Fruit fly (Drosophila melanogaster) whole organism, embryonic: ENCODE results near the gene Rab5.

Experiments
- Ada2b ChIP-seq: fragments of 200-800 bp; sonication (Bioruptor generic); IDR thresholded peaks from 2 replicates; pipeline ENCODE4 v1.3.6; 2022; ENCODE audit warnings: missing biosample characterization, missing genetic modification characterization
- CG10979 ChIP-seq: fragments of 200-800 bp; sonication (Bioruptor generic); optimal IDR thresholded peaks from 2 replicates; lab custom pipeline; 2018; ENCODE audit warnings: missing biosample characterization, mild to moderate bottlenecking, missing genetic modification characterization, moderate library complexity
- CG11695 ChIP-seq: fragments of 200-800 bp; sonication (Bioruptor generic); IDR thresholded peaks from 3 replicates; pipeline ENCODE4 v1.3.6; 2022; ENCODE audit warnings: missing biosample characterization, missing genetic modification characterization
- CG15479 ChIP-seq: fragments of 200-800 bp; sonication (Bioruptor generic); optimal IDR thresholded peaks from 3 replicates; lab custom pipeline; 2019; ENCODE audit warnings: missing biosample characterization, mild to moderate bottlenecking, missing genetic modification characterization, moderate library complexity
- CG16815 ChIP-seq: fragments of 200-800 bp; sonication (Bioruptor generic); optimal IDR thresholded peaks from 3 replicates; lab custom pipeline; 2017; ENCODE audit warnings: missing biosample characterization, mild to moderate bottlenecking, missing genetic modification characterization
- CG1832 ChIP-seq: fragments of 200-800 bp; sonication (Bioruptor generic); optimal IDR thresholded peaks from 2 replicates; lab custom pipeline; 2017; ENCODE audit warnings: missing biosample characterization, mild to moderate bottlenecking, missing genetic modification characterization, inconsistent platforms
- CG18599 ChIP-seq: fragments of 200-800 bp; sonication (Bioruptor generic); optimal IDR thresholded peaks from 3 replicates; lab custom pipeline; 2017; ENCODE audit warnings: missing biosample characterization, missing genetic modification characterization, mild to moderate bottlenecking, moderate library complexity, missing genetic modification reagents
- CG18619 ChIP-seq: fragments of 200-800 bp; sonication (Bioruptor generic); optimal IDR thresholded peaks from 3 replicates; lab custom pipeline; 2017; ENCODE audit warnings: missing biosample characterization, mild to moderate bottlenecking, missing genetic modification characterization
- CG2120 ChIP-seq: fragments of 200-800 bp; sonication (Bioruptor generic); optimal IDR thresholded peaks from 3 replicates; lab custom pipeline; 2016; ENCODE audit warnings: missing biosample characterization, missing genetic modification characterization
- CG31224 ChIP-seq: fragments of 200-800 bp; sonication (Bioruptor generic); IDR thresholded peaks from 2 replicates; pipeline ENCODE4 v1.3.6; 2022; ENCODE audit warnings: missing biosample characterization, missing genetic modification characterization
- CG6272 ChIP-seq: fragments of 200-800 bp; sonication (Bioruptor generic); IDR thresholded peaks from 2 replicates; pipeline ENCODE4 v1.3.6; 2022; ENCODE audit warnings: missing biosample characterization, missing genetic modification characterization
- CG6683 ChIP-seq: fragments of 200-800 bp; sonication (Bioruptor generic); optimal IDR thresholded peaks from 2 replicates; lab custom pipeline; 2017; ENCODE audit warnings: missing biosample characterization, mild to moderate bottlenecking, missing genetic modification characterization, missing genetic modification reagents
- CG8281 ChIP-seq: fragments of 200-800 bp; sonication (Bioruptor generic); optimal IDR thresholded peaks from 2 replicates; lab custom pipeline; 2018; ENCODE audit warnings: missing biosample characterization, mild to moderate bottlenecking, missing genetic modification characterization, moderate library complexity
- CG8388 ChIP-seq: fragments of 200-800 bp; sonication (Bioruptor generic); optimal IDR thresholded peaks from 2 replicates; lab custom pipeline; 2019; ENCODE audit warnings: missing biosample characterization, mild to moderate bottlenecking, missing genetic modification characterization, moderate library complexity
- CG8924 ChIP-seq: fragments of 200-800 bp; optimal IDR thresholded peaks from 3 replicates; lab custom pipeline; 2019; ENCODE audit warnings: missing biosample characterization, mild to moderate bottlenecking, missing genetic modification characterization, moderate library complexity
- CG9215 ChIP-seq: fragments of 200-800 bp; sonication (Bioruptor generic); IDR thresholded peaks from 2 replicates; pipeline ENCODE4 v1.3.6; 2022; ENCODE audit warnings: missing biosample characterization, missing genetic modification characterization
- CoRest ChIP-seq: fragments of 200-800 bp; sonication (Bioruptor generic); optimal IDR thresholded peaks from 3 replicates; lab custom pipeline; 2018; ENCODE audit warnings: missing biosample characterization, mild to moderate bottlenecking, missing genetic modification characterization, moderate library complexity
- Dad ChIP-seq: fragments of 200-800 bp; sonication (Bioruptor generic); optimal IDR thresholded peaks from 3 replicates; lab custom pipeline; 2016; ENCODE audit warnings: missing biosample characterization, missing genetic modification characterization
- Dbx ChIP-seq: fragments of 200-800 bp; sonication (Bioruptor generic); IDR thresholded peaks from 3 replicates; pipeline ENCODE4 v1.3.6; 2022; ENCODE audit warnings: missing biosample characterization, missing genetic modification characterization
- Deaf1 ChIP-seq: fragments of 200-800 bp; optimal IDR thresholded peaks from 3 replicates; lab custom pipeline; 2019; ENCODE audit warnings: missing biosample characterization, mild to moderate bottlenecking, missing genetic modification characterization, moderate library complexity
- Dek ChIP-seq: fragments of 200-800 bp; sonication (Bioruptor generic); optimal IDR thresholded peaks from 3 replicates; lab custom pipeline; 2019; ENCODE audit warnings: missing biosample characterization, mild to moderate bottlenecking, missing genetic modification characterization, moderate library complexity
- HLH3B ChIP-seq: fragments of 200-800 bp; sonication (Bioruptor generic); IDR thresholded peaks from 2 replicates; pipeline ENCODE4 v1.3.6; 2022; ENCODE audit warnings: missing biosample characterization, missing genetic modification characterization
- Hr51 ChIP-seq, 2 experiments: fragments of 200-800 bp; sonication (Bioruptor generic); optimal IDR thresholded peaks; 2 replicates in 1 of 2; 3 replicates in 1 of 2; lab custom pipeline; 2016 to 2018; ENCODE audit warnings: missing biosample characterization in 2 of 2, missing genetic modification characterization in 2 of 2, mild to moderate bottlenecking in 1 of 2, moderate library complexity in 1 of 2
- Kr ChIP-seq: fragments of 200-800 bp; sonication (Bioruptor generic); optimal IDR thresholded peaks from 2 replicates; lab custom pipeline; 2017; ENCODE audit warnings: missing biosample characterization, mild to moderate bottlenecking, missing genetic modification characterization
- Lpt ChIP-seq: fragments of >200 bp; optimal IDR thresholded peaks from 2 replicates; lab custom pipeline; 2018; ENCODE audit warnings: missing biosample characterization, missing genetic modification characterization
- NfI ChIP-seq: fragments of 200-800 bp; sonication (Bioruptor generic); optimal IDR thresholded peaks from 3 replicates; lab custom pipeline; 2018; ENCODE audit warnings: missing biosample characterization, mild to moderate bottlenecking, missing genetic modification characterization, moderate library complexity
- Oaz ChIP-seq: fragments of 200-800 bp; sonication (Bioruptor generic); IDR thresholded peaks from 2 replicates; pipeline ENCODE4 v1.3.6; 2022; ENCODE audit warnings: missing biosample characterization, missing genetic modification characterization
- Optix ChIP-seq: fragments of 200-800 bp; sonication (Bioruptor generic); IDR thresholded peaks from 3 replicates; pipeline ENCODE4 v1.3.6; 2022; ENCODE audit warnings: missing biosample characterization, missing genetic modification characterization
- Usf ChIP-seq: fragments of 200-800 bp; sonication (Bioruptor generic); optimal IDR thresholded peaks from 2 replicates; lab custom pipeline; 2017; ENCODE audit warnings: missing genotype, missing biosample characterization, missing genetic modification characterization
- amos ChIP-seq: fragments of 200-800 bp; sonication (Bioruptor generic); IDR thresholded peaks from 2 replicates; pipeline ENCODE4 v1.3.6; 2022; ENCODE audit warnings: missing biosample characterization, missing genetic modification characterization; ENCODE audit not compliant: partially characterized antibody
- ara ChIP-seq: fragments of 200-800 bp; sonication (Bioruptor generic); IDR thresholded peaks from 2 replicates; pipeline ENCODE4 v1.3.6; 2022; ENCODE audit warnings: missing biosample characterization, missing genetic modification characterization
- ash1 ChIP-seq: fragments of 200-800 bp; sonication (Bioruptor generic); optimal IDR thresholded peaks from 2 replicates; lab custom pipeline; 2018; ENCODE audit warnings: missing biosample characterization, mild to moderate bottlenecking, missing genetic modification characterization
- bigmax ChIP-seq: fragments of 200-800 bp; sonication (Bioruptor generic); optimal IDR thresholded peaks from 2 replicates; lab custom pipeline; 2018; ENCODE audit warnings: missing biosample characterization, mild to moderate bottlenecking, missing genetic modification characterization
- cwo ChIP-seq: fragments of 200-800 bp; sonication (Bioruptor generic); optimal IDR thresholded peaks from 3 replicates; lab custom pipeline; 2017; ENCODE audit warnings: missing biosample characterization, missing genetic modification characterization, mild to moderate bottlenecking, moderate library complexity, missing genetic modification reagents
- dimm ChIP-seq: fragments of 200-800 bp; sonication (Bioruptor generic); IDR thresholded peaks from 2 replicates; pipeline ENCODE4 v1.3.6; 2022; ENCODE audit warnings: missing biosample characterization, missing genetic modification characterization
- dysf ChIP-seq: fragments of 200-800 bp; sonication (Bioruptor generic); IDR thresholded peaks from 3 replicates; pipeline ENCODE4 v1.3.6; 2022; ENCODE audit warnings: missing biosample characterization, missing genetic modification characterization
- ind ChIP-seq: fragments of 200-800 bp; sonication (Bioruptor generic); optimal IDR thresholded peaks from 3 replicates; lab custom pipeline; 2016; ENCODE audit warnings: missing biosample characterization, missing genetic modification characterization
- insv ChIP-seq, 2 experiments: fragments of 200-800 bp; sonication (Bioruptor generic); optimal IDR thresholded peaks; 3 replicates each; lab custom pipeline; 2016 to 2018; ENCODE audit warnings: missing biosample characterization in 2 of 2, missing genetic modification characterization in 2 of 2
- kah ChIP-seq: fragments of 200-800 bp; sonication (Bioruptor generic); optimal IDR thresholded peaks from 2 replicates; lab custom pipeline; 2018; ENCODE audit warnings: missing biosample characterization, mild to moderate bottlenecking, missing genetic modification characterization
- lab ChIP-seq: fragments of 200-800 bp; sonication (Bioruptor generic); optimal IDR thresholded peaks from 3 replicates; lab custom pipeline; 2017; ENCODE audit warnings: missing biosample characterization, missing genetic modification characterization, mild to moderate bottlenecking, moderate library complexity, missing genetic modification reagents
- lmd ChIP-seq: fragments of 200-800 bp; sonication (Bioruptor generic); IDR thresholded peaks from 2 replicates; pipeline ENCODE4 v1.3.6; 2022; ENCODE audit warnings: missing biosample characterization, missing genetic modification characterization
- mirr ChIP-seq: fragments of 200-800 bp; sonication (Bioruptor generic); optimal IDR thresholded peaks from 3 replicates; lab custom pipeline; 2018; ENCODE audit warnings: missing biosample characterization, mild to moderate bottlenecking, missing genetic modification characterization
- nerfin-2 ChIP-seq: fragments of 200-800 bp; sonication (Bioruptor generic); IDR thresholded peaks from 2 replicates; pipeline ENCODE4 v1.3.6; 2022; ENCODE audit warnings: missing biosample characterization, missing genetic modification characterization; ENCODE audit not compliant: partially characterized antibody
- psq ChIP-seq: fragments of 200-800 bp; sonication (Bioruptor generic); optimal IDR thresholded peaks from 2 replicates; lab custom pipeline; 2017; ENCODE audit warnings: missing biosample characterization, missing genetic modification characterization
- row ChIP-seq: fragments of 200-800 bp; sonication (Bioruptor generic); IDR thresholded peaks from 3 replicates; pipeline ENCODE4 v1.3.6; 2022; ENCODE audit warnings: missing biosample characterization, missing genetic modification characterization
- sd ChIP-seq: fragments of 200-800 bp; sonication (Bioruptor generic); optimal IDR thresholded peaks from 3 replicates; lab custom pipeline; 2018; ENCODE audit warnings: missing biosample characterization, mild to moderate bottlenecking, missing genetic modification characterization, moderate library complexity
- seq ChIP-seq: fragments of 200-800 bp; sonication (Bioruptor generic); IDR thresholded peaks from 2 replicates; pipeline ENCODE4 v1.3.6; 2022; ENCODE audit warnings: missing biosample characterization, missing genetic modification characterization
- shn ChIP-seq: fragments of 200-800 bp; sonication (Bioruptor generic); optimal IDR thresholded peaks from 3 replicates; lab custom pipeline; 2016; ENCODE audit warnings: missing biosample characterization, missing genetic modification characterization
- slbo ChIP-seq: fragments of 200-800 bp; sonication (Bioruptor generic); IDR thresholded peaks from 2 replicates; pipeline ENCODE4 v1.3.6; 2022; ENCODE audit warnings: missing biosample characterization, missing genetic modification characterization
- trem ChIP-seq: fragments of 200-800 bp; optimal IDR thresholded peaks from 3 replicates; lab custom pipeline; 2019; ENCODE audit warnings: missing biosample characterization, mild to moderate bottlenecking, missing genetic modification characterization, moderate library complexity
- ttk ChIP-seq: fragments of 200-800 bp; sonication (Bioruptor generic); IDR thresholded peaks from 2 replicates; pipeline ENCODE4 v2.1.2; 2022; ENCODE audit warnings: missing biosample characterization, missing genetic modification characterization

Rab5 gene

dm6 chr2L:2314165-2314564 is 50.9 kb downstream of the Rab5 start (continued):
- TF ChIP-seq trem (tag; lab: Kevin White, UChicago) (no peak), CG6272 (GFP tag; lab: Robert Waterston, UW) (no peak), CG8924 (tag; lab: Kevin White, UChicago) (no peak), CG18619 (GFP tag; lab: Kevin White, UChicago) (no peak), nerfin-2 (GFP tag; lab: Robert Waterston, UW) (no peak), CG16815 (GFP tag; lab: Kevin White, UChicago) (no peak), psq (no peak), CG15479 (GFP tag; lab: Kevin White, UChicago) (no peak), NfI (GFP tag; lab: Kevin White, UChicago) (no peak), amos (no peak), Ada2b (GFP tag; lab: Robert Waterston, UW) (peak; percentile 34; the same call in 1 of the 2 replicates), lab (peak; percentile 45), CG8281 (tag; lab: Kevin White, UChicago) (no peak), seq (GFP tag; lab: Robert Waterston, UW) (no peak), dysf (GFP tag; lab: Robert Waterston, UW) (peak; percentile 52; the same call in 1 of the 3 replicates), CG9215 (peak; percentile 31; the same call in 1 of the 2 replicates), CG1832 (GFP tag; lab: Kevin White, UChicago) (no peak), CG18599 (GFP tag; lab: Kevin White, UChicago) (peak; percentile 68), CG2120 (GFP tag; lab: Kevin White, UChicago) (peak; percentile 42), CG31224 (GFP tag; lab: Robert Waterston, UW) (no peak), Kr (GFP tag; lab: Kevin White, UChicago) (no peak), ara (GFP tag; lab: Robert Waterston, UW) (no peak), Deaf1 (no peak), Optix (peak; percentile 6; the same call in 1 of the 3 replicates), Hr51 (GFP tag; optimal IDR thresholded peaks at IDR 0.05; lab: Kevin White, UChicago) (peak in 1 of 2 experiments; percentile 11), CoRest (tag; lab: Kevin White, UChicago) (no peak), Dad (GFP tag; lab: Kevin White, UChicago) (no peak), Usf (GFP tag; lab: Kevin White, UChicago) (no peak), lmd (GFP tag; lab: Robert Waterston, UW) (0 out of 2 replicates have a peak, but pooled peaks have one; percentile 13), CG6683 (GFP tag; lab: Kevin White, UChicago) (no peak), dimm (GFP tag; lab: Robert Waterston, UW) (no peak), bigmax (no peak), kah (GFP tag; lab: Kevin White, UChicago) (no peak), Oaz (GFP tag; lab: Robert Waterston, UW) (0 out of 2 replicates have a peak, but pooled peaks have one; percentile 12), slbo (GFP tag; lab: Robert Waterston, UW) (peak; percentile 39; the same call in 1 of the 2 replicates), CG8388 (GFP tag; lab: Kevin White, UChicago) (no peak), HLH3B (no peak), Lpt (GFP tag; lab: Kevin White, UChicago) (no peak), row (GFP tag; lab: Robert Waterston, UW) (peak; percentile 54; the same call in 2 of the 3 replicates), sd (tag; lab: Kevin White, UChicago) (no peak), insv (GFP tag; optimal IDR thresholded peaks at IDR 0.05; lab: Kevin White, UChicago) (no peak), ash1 (GFP tag; lab: Kevin White, UChicago) (no peak), Dek (tag; lab: Kevin White, UChicago) (no peak), ttk (GFP tag; lab: Robert Waterston, UW) (0 out of 2 replicates have a peak, but pooled peaks have one; percentile 31), CG11695 (0 out of 3 replicates have a peak, but pooled peaks have one; percentile 13), CG10979 (tag; lab: Kevin White, UChicago) (no peak), Dbx (GFP tag; lab: Robert Waterston, UW) (no peak), cwo (GFP tag; lab: Kevin White, UChicago) (peak; percentile 48), ind (peak; percentile 3), mirr (GFP tag; lab: Kevin White, UChicago) (no peak), shn (GFP tag; lab: Kevin White, UChicago) (no peak)
